Worm (Caenorhabditis elegans): ENCODE data around the gene rer-1.

ce11 chrII:8806921-8807320 lies 4.2 kb upstream of the rer-1 start, which contains the start of gene pho-13:
- TF ChIP-seq blmp-1 (tag; optimal IDR thresholded peaks at IDR 0.05) = no peak
- no peak for TF ChIP-seq lin-13 (tag; optimal IDR thresholded peaks at IDR 0.05)

All from whole organism, mixed stage, embryonic.